Fruit fly (Drosophila melanogaster) whole organism, embryonic: ENCODE data around the gene Grip128.

Source experiments
- ATbp ChIP-seq: fragments of 200-800 bp; sonication (Bioruptor generic); optimal IDR thresholded peaks from 2 replicates; lab custom pipeline; 2017; ENCODE audit warnings: missing biosample characterization, mild to moderate bottlenecking, missing genetic modification characterization, missing genetic modification reagents
- Asciz ChIP-seq: fragments of 200-800 bp; sonication (Bioruptor generic); optimal IDR thresholded peaks from 2 replicates; lab custom pipeline; 2017; ENCODE audit warnings: missing biosample characterization, mild to moderate bottlenecking, missing genetic modification characterization, missing genetic modification reagents
- BEAF-32 ChIP-seq: fragments of 200-800 bp; sonication (Bioruptor generic); optimal IDR thresholded peaks from 3 replicates; lab custom pipeline; 2017; ENCODE audit warnings: missing biosample characterization, missing genetic modification characterization, mild to moderate bottlenecking, moderate library complexity, missing genetic modification reagents
- CG11504 ChIP-seq: fragments of 200-800 bp; sonication (Bioruptor generic); optimal IDR thresholded peaks from 3 replicates; lab custom pipeline; 2019; ENCODE audit warnings: missing biosample characterization, mild to moderate bottlenecking, missing genetic modification characterization, moderate library complexity
- CG12659 ChIP-seq: fragments of 200-800 bp; sonication (Bioruptor generic); optimal IDR thresholded peaks from 3 replicates; lab custom pipeline; 2017; ENCODE audit warnings: mild to moderate bottlenecking, missing biosample characterization, missing genetic modification reagents, missing genetic modification characterization
- CG15073 ChIP-seq: fragments of 200-800 bp; sonication (Bioruptor generic); optimal IDR thresholded peaks from 2 replicates; lab custom pipeline; 2016; ENCODE audit warnings: missing biosample characterization, missing genetic modification characterization
- CG15514 ChIP-seq: fragments of 200-800 bp; sonication (Bioruptor generic); optimal IDR thresholded peaks from 3 replicates; lab custom pipeline; 2017; ENCODE audit warnings: missing biosample characterization, missing genetic modification characterization, mild to moderate bottlenecking, moderate library complexity, missing genetic modification reagents
- CG15601 ChIP-seq: fragments of 200-800 bp; sonication (Bioruptor generic); optimal IDR thresholded peaks from 3 replicates; lab custom pipeline; 2019; ENCODE audit warnings: missing biosample characterization, mild to moderate bottlenecking, missing genetic modification characterization, moderate library complexity
- CG1603 ChIP-seq: fragments of 200-800 bp; sonication (Bioruptor generic); optimal IDR thresholded peaks from 2 replicates; lab custom pipeline; 2019; ENCODE audit warnings: missing biosample characterization, mild to moderate bottlenecking, missing genetic modification characterization, moderate library complexity
- CG2199 ChIP-seq: fragments of 200-800 bp; sonication (Bioruptor generic); IDR thresholded peaks from 3 replicates; pipeline ENCODE4 v1.3.6; 2022; ENCODE audit warnings: missing biosample characterization, missing genetic modification characterization
- CG4820 ChIP-seq: fragments of 200-800 bp; sonication (Bioruptor generic); optimal IDR thresholded peaks from 3 replicates; lab custom pipeline; 2016; ENCODE audit warnings: missing biosample characterization, missing genetic modification characterization
- CG4854 ChIP-seq: fragments of 200-800 bp; sonication (Bioruptor generic); optimal IDR thresholded peaks from 2 replicates; lab custom pipeline; 2016; ENCODE audit warnings: missing biosample characterization, missing genetic modification characterization, inconsistent platforms
- CG6854 ChIP-seq: fragments of 200-800 bp; sonication (Bioruptor generic); optimal IDR thresholded peaks from 3 replicates; lab custom pipeline; 2017; ENCODE audit warnings: missing biosample characterization, mild to moderate bottlenecking, missing genetic modification characterization
- CG7745 ChIP-seq: fragments of 200-800 bp; sonication (Bioruptor generic); optimal IDR thresholded peaks from 2 replicates; lab custom pipeline; 2018; ENCODE audit warnings: missing biosample characterization, mild to moderate bottlenecking, missing genetic modification characterization, moderate library complexity
- CTCF ChIP-seq: fragments of 200-800 bp; sonication (Bioruptor generic); optimal IDR thresholded peaks from 2 replicates; lab custom pipeline; 2017; ENCODE audit warnings: missing biosample characterization, mild to moderate bottlenecking, missing genetic modification characterization, moderate library complexity
- Dip2 ChIP-seq: fragments of 200-800 bp; sonication (Bioruptor generic); IDR thresholded peaks from 2 replicates; pipeline ENCODE4 v1.3.6; 2022; ENCODE audit warnings: missing biosample characterization, missing genetic modification characterization
- Dp ChIP-seq: fragments of 200-800 bp; sonication (Bioruptor generic); optimal IDR thresholded peaks from 2 replicates; lab custom pipeline; 2018; ENCODE audit warnings: missing biosample characterization, mild to moderate bottlenecking, missing genetic modification characterization, moderate library complexity
- Dref ChIP-seq: fragments of 200-800 bp; sonication (Bioruptor generic); IDR thresholded peaks from 2 replicates; pipeline ENCODE4 v1.3.6; 2022; ENCODE audit warnings: missing biosample characterization, missing genetic modification characterization
- E2f2 ChIP-seq: fragments of 200-800 bp; sonication (Bioruptor generic); IDR thresholded peaks from 2 replicates; pipeline ENCODE4 v1.3.6; 2022; ENCODE audit warnings: missing biosample characterization, missing genetic modification characterization
- Ets97D ChIP-seq: fragments of 200-800 bp; sonication (Bioruptor generic); optimal IDR thresholded peaks from 3 replicates; lab custom pipeline; 2016; ENCODE audit warnings: missing biosample characterization, missing genetic modification characterization
- Optix ChIP-seq: fragments of 200-800 bp; sonication (Bioruptor generic); IDR thresholded peaks from 3 replicates; pipeline ENCODE4 v1.3.6; 2022; ENCODE audit warnings: missing biosample characterization, missing genetic modification characterization
- PHDP ChIP-seq: fragments of 200-800 bp; sonication (Bioruptor generic); optimal IDR thresholded peaks from 3 replicates; lab custom pipeline; 2018; ENCODE audit warnings: missing biosample characterization, mild to moderate bottlenecking, missing genetic modification characterization, moderate library complexity
- Pdp1 ChIP-seq, 2 experiments: fragments of 200-800 bp; sonication (Bioruptor generic); optimal IDR thresholded peaks; 3 replicates each; lab custom pipeline; 2016; ENCODE audit warnings: missing biosample characterization in 2 of 2, missing genetic modification characterization in 2 of 2, mild to moderate bottlenecking in 1 of 2, moderate library complexity in 1 of 2
- Ptx1 ChIP-seq: fragments of 200-800 bp; sonication (Bioruptor generic); IDR thresholded peaks from 2 replicates; pipeline ENCODE4 v1.3.6; 2022; ENCODE audit warnings: missing biosample characterization, missing genetic modification characterization
- Ravus ChIP-seq: fragments of 200-800 bp; sonication (Bioruptor generic); IDR thresholded peaks from 2 replicates; pipeline ENCODE4 v1.3.6; 2022; ENCODE audit warnings: missing biosample characterization, missing genetic modification characterization
- Taf1 ChIP-seq: fragments of 200-800 bp; sonication (Bioruptor generic); IDR thresholded peaks from 2 replicates; pipeline ENCODE4 v1.3.6; 2022; ENCODE audit warnings: missing biosample characterization, missing genetic modification characterization
- bigmax ChIP-seq: fragments of 200-800 bp; sonication (Bioruptor generic); optimal IDR thresholded peaks from 2 replicates; lab custom pipeline; 2018; ENCODE audit warnings: missing biosample characterization, mild to moderate bottlenecking, missing genetic modification characterization
- dan ChIP-seq: fragments of 200-800 bp; sonication (Bioruptor generic); IDR thresholded peaks from 2 replicates; pipeline ENCODE4 v1.3.6; 2022; ENCODE audit warnings: missing biosample characterization, missing genetic modification characterization
- fd64A ChIP-seq: fragments of 200-800 bp; sonication (Bioruptor generic); optimal IDR thresholded peaks from 3 replicates; lab custom pipeline; 2018; ENCODE audit warnings: missing biosample characterization, mild to moderate bottlenecking, missing genetic modification characterization
- gem ChIP-seq: fragments of 200-800 bp; sonication (Bioruptor generic); optimal IDR thresholded peaks from 2 replicates; lab custom pipeline; 2019; ENCODE audit warnings: missing biosample characterization, mild to moderate bottlenecking, missing genetic modification characterization, moderate library complexity
- gro ChIP-seq: fragments of 200-800 bp; sonication (Bioruptor generic); optimal IDR thresholded peaks from 2 replicates; lab custom pipeline; 2016; ENCODE audit warnings: missing biosample characterization, missing genetic modification characterization
- kni ChIP-seq: fragments of 200-800 bp; sonication (Bioruptor generic); optimal IDR thresholded peaks from 3 replicates; lab custom pipeline; 2017; ENCODE audit warnings: mild to moderate bottlenecking, missing biosample characterization, missing genetic modification reagents, missing genetic modification characterization
- luna ChIP-seq: fragments of 200-800 bp; sonication (Bioruptor generic); optimal IDR thresholded peaks from 2 replicates; lab custom pipeline; 2016; ENCODE audit warnings: missing biosample characterization, missing genetic modification characterization
- pho ChIP-seq: fragments of 200-800 bp; sonication (Bioruptor generic); optimal IDR thresholded peaks from 2 replicates; lab custom pipeline; 2016; ENCODE audit warnings: missing biosample characterization, missing genetic modification characterization
- prd ChIP-seq, 3 experiments: fragments of >200 bp in 2 of 3; fragments of 200-800 bp in 1 of 3; sonication (Bioruptor generic) in 1 of 3; optimal IDR thresholded peaks in 2 of 3; IDR thresholded peaks in 1 of 3; 2 replicates in 2 of 3; 3 replicates in 1 of 3; pipeline versions ENCODE4 v1.3.6 to Lab custom; 2017 to 2022; ENCODE audit warnings: missing biosample characterization in 1 of 3, missing genetic modification characterization in 1 of 3
- stwl ChIP-seq: fragments of 200-800 bp; sonication (Bioruptor generic); optimal IDR thresholded peaks from 3 replicates; lab custom pipeline; 2018; ENCODE audit warnings: missing biosample characterization, mild to moderate bottlenecking, missing genetic modification characterization, moderate library complexity
- tin ChIP-seq: fragments of 200-800 bp; sonication (Bioruptor generic); optimal IDR thresholded peaks from 3 replicates; lab custom pipeline; 2016; ENCODE audit warnings: missing biosample characterization, missing genetic modification characterization
- unc-4 ChIP-seq: fragments of 200-800 bp; sonication (Bioruptor generic); IDR thresholded peaks from 2 replicates; pipeline ENCODE4 v1.3.6; 2022; ENCODE audit warnings: missing biosample characterization, missing genetic modification characterization; ENCODE audit not compliant: partially characterized antibody
- vvl ChIP-seq: fragments of 200-800 bp; sonication (Bioruptor generic); IDR thresholded peaks from 2 replicates; pipeline ENCODE4 v1.3.6; 2022; ENCODE audit warnings: missing biosample characterization, missing genetic modification characterization

Grip128 gene

DNA sequence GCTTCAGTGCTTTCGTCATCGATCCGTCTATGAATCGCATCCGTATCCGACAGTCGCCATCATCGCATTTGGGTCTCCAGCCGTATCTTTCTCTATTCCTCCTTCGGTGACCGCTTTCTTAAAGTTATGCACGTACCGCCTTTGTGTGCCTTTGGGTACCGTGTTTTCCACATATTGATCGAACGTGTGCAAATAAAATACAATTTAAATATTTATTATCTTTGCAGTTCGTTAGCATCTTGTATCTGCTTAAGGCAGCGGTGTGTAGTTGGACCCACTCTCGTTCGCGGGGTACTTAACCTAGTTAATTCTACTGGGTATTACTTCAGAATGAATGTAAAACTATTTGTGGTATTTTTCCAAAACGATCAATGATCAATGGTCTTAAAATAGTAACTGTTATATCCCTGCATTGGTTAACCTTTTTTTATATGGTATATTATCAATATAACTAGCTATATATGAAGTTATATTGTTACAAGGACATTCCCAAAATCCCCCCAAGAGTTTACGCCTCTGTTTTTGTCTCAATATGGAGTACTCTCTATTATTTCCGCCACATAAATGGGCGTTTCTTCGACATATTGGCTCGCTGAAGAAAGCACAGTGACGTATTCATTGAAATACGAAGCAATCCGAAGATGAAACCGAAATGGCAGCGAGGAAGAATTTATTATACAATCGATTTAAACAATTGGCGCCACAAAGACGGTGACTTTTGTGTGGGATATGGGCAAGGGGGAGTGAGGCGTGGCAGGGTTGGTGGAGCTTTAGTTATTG lies 23.9 kb upstream of the Grip128 start (continued):
- TF ChIP-seq gem (tag; lab: Kevin White, UChicago) (peak; percentile 7), CG12659 (GFP tag; lab: Kevin White, UChicago) (no peak), Ptx1 (GFP tag; lab: Robert Waterston, UW) (no peak), Taf1 (GFP tag; lab: Robert Waterston, UW) (no peak), CG2199 (peak; percentile 97)

DNA sequence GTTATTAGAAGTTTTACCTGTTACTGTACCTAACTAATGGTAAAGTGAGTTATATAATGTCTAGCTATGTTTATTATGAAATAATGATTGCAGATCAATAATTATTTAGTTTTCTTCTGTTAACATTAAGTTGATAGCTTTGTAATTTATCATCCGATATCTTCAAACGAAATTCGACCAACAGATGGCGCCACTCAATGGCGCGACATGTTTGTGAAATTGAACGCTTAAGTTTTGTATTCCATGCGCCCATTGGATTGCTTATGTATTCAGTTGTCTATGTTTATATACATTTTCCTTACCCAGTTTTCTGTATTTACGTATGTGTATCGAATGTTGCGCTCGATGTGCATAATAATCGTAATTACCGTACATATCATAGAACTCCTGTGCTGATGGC lies 18.6 kb upstream of the Grip128 start:
- TF ChIP-seq dan (GFP tag; lab: Robert Waterston, UW) (no peak), Asciz (GFP tag; lab: Kevin White, UChicago) (peak; percentile 2), Dref (GFP tag; lab: Robert Waterston, UW) (no peak), tin (GFP tag; lab: Kevin White, UChicago) (no peak), fd64A (peak; percentile 8), Optix (GFP tag; lab: Robert Waterston, UW) (no peak), stwl (peak; percentile 17), bigmax (GFP tag; lab: Kevin White, UChicago) (no peak), CG4854 (GFP tag; lab: Kevin White, UChicago) (no peak), Dp (peak; percentile 8), CG1603 (tag; lab: Kevin White, UChicago) (no peak), CG6854 (GFP tag; lab: Kevin White, UChicago) (no peak), Pdp1 (GFP tag; optimal IDR thresholded peaks at IDR 0.05; lab: Kevin White, UChicago) (peak in 1 of 2 experiments; percentile 69), Ravus (GFP tag; lab: Robert Waterston, UW) (no peak), unc-4 (GFP tag; lab: Robert Waterston, UW) (no peak), CG2199 (peak; percentile 34; the same call in 1 of the 3 replicates), vvl (GFP tag; lab: Robert Waterston, UW) (peak; percentile 14; the same call in 1 of the 2 replicates), CTCF (GFP tag; lab: Kevin White, UChicago) (peak; percentile 90), pho (no peak), CG7745 (tag; lab: Kevin White, UChicago) (no peak), kni (GFP tag; lab: Kevin White, UChicago) (peak; percentile 34), BEAF-32 (GFP tag; lab: Kevin White, UChicago) (peak; percentile 2), E2f2 (peak; percentile 25; the same call in 1 of the 2 replicates), ATbp (GFP tag; lab: Kevin White, UChicago) (peak; percentile 11), Ets97D (GFP tag; lab: Kevin White, UChicago) (no peak), CG11504 (tag; lab: Kevin White, UChicago) (peak; percentile 57), prd (optimal IDR thresholded peaks at IDR 0.05; lab: Kevin White, UChicago) (no peak), prd (GFP tag; IDR thresholded peaks at IDR 0.05; lab: Robert Waterston, UW) (no peak), PHDP (tag; lab: Kevin White, UChicago) (peak; percentile 6), CG4820 (GFP tag; lab: Kevin White, UChicago) (no peak), Dip2 (GFP tag; lab: Robert Waterston, UW) (peak; percentile 82), CG15601 (tag; lab: Kevin White, UChicago) (peak; percentile 39), luna (GFP tag; lab: Kevin White, UChicago) (no peak), CG15073 (GFP tag; lab: Kevin White, UChicago) (no peak), CG15514 (GFP tag; lab: Kevin White, UChicago) (no peak), gro (GFP tag; lab: Kevin White, UChicago) (no peak)
- TF ChIP-seq, all 482 proteins: peak for 16
